Worm (Caenorhabditis elegans) whole organism, L3 larva: ENCODE data around the gene nep-21.

Experiments
- R02D3.7 ChIP-seq: fragments of 150-350 bp; optimal IDR thresholded peaks from 2 replicates; lab custom pipeline; 2014; ENCODE audit warnings: missing biosample characterization, missing genetic modification characterization
- ZK546.5 ChIP-seq: sonication (generic microtip); optimal IDR thresholded peaks from 2 replicates; lab custom pipeline; 2017; ENCODE audit warnings: missing biosample characterization, missing genetic modification characterization
- ama-1 ChIP-seq: fragments of 150-350 bp; optimal IDR thresholded peaks from 2 replicates; lab custom pipeline; 2018
- ceh-16 ChIP-seq: sonication (generic microtip); optimal IDR thresholded peaks from 2 replicates; lab custom pipeline; 2017; ENCODE audit warnings: missing biosample characterization, missing genetic modification characterization
- ceh-82 ChIP-seq: fragments of 150-350 bp; optimal IDR thresholded peaks from 2 replicates; lab custom pipeline; 2014; ENCODE audit warnings: missing biosample characterization, missing genetic modification characterization
- daf-12 ChIP-seq: fragments of 150-350 bp; optimal IDR thresholded peaks from 2 replicates; lab custom pipeline; 2014; ENCODE audit warnings: missing biosample characterization, missing genetic modification reagents, missing genetic modification characterization
- egl-27 ChIP-seq: sonication (generic microtip); optimal IDR thresholded peaks from 4 replicates; lab custom pipeline; 2017; ENCODE audit warnings: missing biosample characterization, missing genetic modification reagents, missing genetic modification characterization
- egl-5 ChIP-seq: fragments of 150-350 bp; optimal IDR thresholded peaks from 2 replicates; lab custom pipeline; 2017; ENCODE audit warnings: missing biosample characterization, missing genetic modification reagents, missing genetic modification characterization, inconsistent platforms
- elt-1 ChIP-seq: fragments of 150-350 bp; optimal IDR thresholded peaks from 2 replicates; lab custom pipeline; 2014; ENCODE audit warnings: missing biosample characterization, missing genetic modification characterization
- elt-2 ChIP-seq: sonication (generic microtip); optimal IDR thresholded peaks from 2 replicates; lab custom pipeline; 2016; ENCODE audit warnings: missing genetic modification reagents, mild to moderate bottlenecking, missing genetic modification characterization, missing compliant biosample characterization
- elt-3 ChIP-seq, 3 experiments: fragments of 150-350 bp in 1 of 3; sonication (generic microtip) in 2 of 3; optimal IDR thresholded peaks; 2 replicates in 2 of 3; 4 replicates in 1 of 3; lab custom pipeline; 2014 to 2017; ENCODE audit warnings: missing biosample characterization in 3 of 3, missing genetic modification characterization in 3 of 3
- eor-1 ChIP-seq, 2 experiments: fragments of 150-350 bp; optimal IDR thresholded peaks; 2 replicates each; lab custom pipeline; 2014 to 2018; ENCODE audit warnings: missing biosample characterization in 2 of 2, missing genetic modification characterization in 2 of 2
- fkh-2 ChIP-seq: fragments of 150-350 bp; optimal IDR thresholded peaks from 2 replicates; lab custom pipeline; 2014; ENCODE audit warnings: missing biosample characterization, missing genetic modification reagents, missing genetic modification characterization
- fos-1 ChIP-seq: fragments of 150-350 bp; optimal IDR thresholded peaks from 2 replicates; lab custom pipeline; 2014; ENCODE audit warnings: missing biosample characterization, missing genetic modification characterization
- lin-15B ChIP-seq: fragments of 150-350 bp; optimal IDR thresholded peaks from 2 replicates; lab custom pipeline; 2014; ENCODE audit warnings: missing biosample characterization, missing genetic modification characterization
- lsy-12 ChIP-seq: sonication (generic microtip); optimal IDR thresholded peaks from 2 replicates; lab custom pipeline; 2016; ENCODE audit warnings: mild to moderate bottlenecking, missing genetic modification characterization, missing compliant biosample characterization
- mdl-1 ChIP-seq: fragments of 150-350 bp; optimal IDR thresholded peaks from 2 replicates; lab custom pipeline; 2014; ENCODE audit warnings: missing biosample characterization, missing genetic modification characterization
- nfya-1 ChIP-seq: sonication (generic microtip); optimal IDR thresholded peaks from 2 replicates; lab custom pipeline; 2017; ENCODE audit warnings: missing genetic modification characterization, mild to moderate bottlenecking, missing compliant biosample characterization, antibody characterized with exemption, moderate library complexity; ENCODE audit not compliant: insufficient read depth
- nhr-11 ChIP-seq: fragments of 150-350 bp; optimal IDR thresholded peaks from 2 replicates; lab custom pipeline; 2014; ENCODE audit warnings: missing biosample characterization, missing genetic modification characterization
- nhr-12 ChIP-seq: fragments of 150-350 bp; optimal IDR thresholded peaks from 2 replicates; lab custom pipeline; 2014; ENCODE audit warnings: missing biosample characterization, missing genetic modification characterization
- nhr-23 ChIP-seq: fragments of 150-350 bp; optimal IDR thresholded peaks from 2 replicates; lab custom pipeline; 2014; ENCODE audit warnings: missing biosample characterization, missing genetic modification reagents, missing genetic modification characterization
- nhr-25 ChIP-seq: sonication (generic microtip); optimal IDR thresholded peaks from 2 replicates; lab custom pipeline; 2017; ENCODE audit warnings: missing biosample characterization, missing genetic modification characterization
- nhr-28 ChIP-seq: fragments of 150-350 bp; optimal IDR thresholded peaks from 2 replicates; lab custom pipeline; 2014; ENCODE audit warnings: missing biosample characterization, missing genetic modification characterization
- nhr-76 ChIP-seq: fragments of 150-350 bp; sonication (generic microtip); optimal IDR thresholded peaks from 5 replicates; lab custom pipeline; 2014; ENCODE audit warnings: missing biosample characterization, missing genetic modification characterization
- nhr-77 ChIP-seq: fragments of 150-350 bp; optimal IDR thresholded peaks from 2 replicates; lab custom pipeline; 2014; ENCODE audit warnings: missing biosample characterization, missing genetic modification characterization
- pha-4 ChIP-seq: fragments of 150-350 bp; optimal IDR thresholded peaks from 2 replicates; lab custom pipeline; 2014; ENCODE audit warnings: missing biosample characterization, missing genetic modification reagents, missing genetic modification characterization
- pqm-1 ChIP-seq: fragments of 150-350 bp; optimal IDR thresholded peaks from 2 replicates; lab custom pipeline; 2017; ENCODE audit warnings: missing biosample characterization, missing genetic modification characterization, inconsistent platforms
- sea-2 ChIP-seq: fragments of 150-350 bp; sonication (generic microtip); optimal IDR thresholded peaks from 4 replicates; lab custom pipeline; 2014; ENCODE audit warnings: missing biosample characterization, missing genetic modification reagents, missing genetic modification characterization
- skn-1 ChIP-seq: fragments of 150-350 bp; optimal IDR thresholded peaks from 2 replicates; lab custom pipeline; 2014; ENCODE audit warnings: missing biosample characterization, missing genetic modification characterization
- snpc-4 ChIP-seq: fragments of 150-350 bp; optimal IDR thresholded peaks from 2 replicates; lab custom pipeline; 2014; ENCODE audit warnings: missing biosample characterization, missing genetic modification characterization
- unc-62 ChIP-seq: fragments of 150-350 bp; sonication (generic microtip); optimal IDR thresholded peaks from 4 replicates; lab custom pipeline; 2014; ENCODE audit warnings: missing biosample characterization, missing genetic modification reagents, missing genetic modification characterization
- zag-1 ChIP-seq: fragments of 150-350 bp; optimal IDR thresholded peaks from 2 replicates; lab custom pipeline; 2014; ENCODE audit warnings: missing biosample characterization, missing genetic modification characterization
- ztf-11 ChIP-seq: fragments of 150-350 bp; optimal IDR thresholded peaks from 2 replicates; lab custom pipeline; 2014; ENCODE audit warnings: missing biosample characterization, missing genetic modification characterization
- ztf-4 ChIP-seq: fragments of 150-350 bp; optimal IDR thresholded peaks from 2 replicates; lab custom pipeline; 2014; ENCODE audit warnings: missing biosample characterization, missing genetic modification characterization

nep-21 gene

DNA sequence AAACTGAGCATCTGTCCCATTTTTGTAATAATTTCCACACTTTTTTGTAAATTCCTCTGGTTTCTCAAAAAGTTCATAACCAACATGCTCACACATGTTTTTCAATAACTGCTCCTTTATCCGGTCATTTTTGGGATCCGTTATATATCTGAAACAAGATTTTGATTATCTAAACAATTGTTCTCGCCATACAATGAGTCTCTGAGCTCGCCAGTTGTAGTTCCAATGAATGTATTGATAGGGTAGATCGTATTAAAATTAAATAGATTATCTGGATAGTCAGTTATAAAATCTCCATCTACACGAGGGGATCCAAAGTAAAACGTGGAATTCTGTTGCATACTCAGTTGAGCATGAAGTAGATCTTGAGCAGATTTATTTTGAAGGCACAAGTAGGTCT is 49.7 kb downstream of the nep-21 start:
- TF ChIP-seq ztf-4 (tag; lab: Kevin White, UChicago), result no peak

- no peak for TF ChIP-seq sea-2
- no peak for TF ChIP-seq ZK546.5
- no peak for TF ChIP-seq nhr-23
- TF ChIP-seq nhr-76 (tag; lab: Kevin White, UChicago), result peak; percentile 10
- no peak for TF ChIP-seq nhr-25 (tag; lab: Kevin White, UChicago)
- TF ChIP-seq fkh-2 (tag; lab: Kevin White, UChicago), result no peak
- peak; percentile 77 for TF ChIP-seq elt-2 (tag; lab: Kevin White, UChicago)
- TF ChIP-seq, all 47 proteins: peak for 2
Measured at ce11 chrV:14175216-14175615, 51.1 kb downstream of the nep-21 start, which contains the start of gene cest-2.2. Gene cest-2.2, minus strand, starts transcription at chrV:14175355.

ce11 chrV:14171284-14171683 is 55.0 kb downstream of the nep-21 start, which contains the start of gene cest-2.1:
Gene cest-2.1, minus strand, starts transcription at chrV:14171481.
- TF ChIP-seq elt-2 (tag; lab: Kevin White, UChicago), result peak; percentile 50
- peak; percentile 60 for TF ChIP-seq pqm-1 (tag; lab: Kevin White, UChicago)
- TF ChIP-seq ceh-16, result no peak

ce11 chrV:14167629-14168028 is 58.6 kb downstream of the nep-21 start, which contains the start of gene ocam-1:
Gene ocam-1, minus strand, starts transcription at chrV:14167729.
- TF ChIP-seq nhr-12 (tag; lab: Kevin White, UChicago) (no peak), unc-62 (GFP tag; lab: Kevin White, UChicago) (no peak), sea-2 (no peak), elt-1 (tag; lab: Kevin White, UChicago) (no peak), ztf-4 (tag; lab: Kevin White, UChicago) (no peak), elt-2 (tag; lab: Kevin White, UChicago) (no peak), ama-1 (lab: Kevin White, UChicago) (no peak), ztf-11 (tag; lab: Kevin White, UChicago) (no peak), elt-3 (tag; optimal IDR thresholded peaks at IDR 0.05; lab: Kevin White, UChicago) (no peak), nhr-11 (tag; lab: Kevin White, UChicago) (no peak), fkh-2 (tag; lab: Kevin White, UChicago) (no peak), egl-5 (tag; lab: Kevin White, UChicago) (no peak), egl-27 (no peak), R02D3.7 (no peak), zag-1 (tag; lab: Kevin White, UChicago) (no peak), lsy-12 (tag; lab: Kevin White, UChicago) (no peak), eor-1 (tag; optimal IDR thresholded peaks at IDR 0.05; lab: Kevin White, UChicago) (no peak), fos-1 (tag; lab: Kevin White, UChicago) (no peak)

ce11 chrV:14166630-14167029 is 59.6 kb downstream of the nep-21 start, which contains the start of gene cest-1.1:
Gene cest-1.1, minus strand, starts transcription at chrV:14166730.
- TF ChIP-seq skn-1 (no peak), snpc-4 (tag; lab: Kevin White, UChicago) (no peak), nhr-77 (tag; lab: Kevin White, UChicago) (no peak), nhr-28 (tag; lab: Kevin White, UChicago) (no peak), pha-4 (tag; lab: Kevin White, UChicago) (no peak), R02D3.7 (no peak), ama-1 (lab: Kevin White, UChicago) (no peak), zag-1 (tag; lab: Kevin White, UChicago) (no peak), ZK546.5 (no peak)

- no peak for TF ChIP-seq ceh-82
- no peak for TF ChIP-seq fkh-2 (tag; lab: Kevin White, UChicago)
- TF ChIP-seq daf-12 (tag; lab: Kevin White, UChicago), result no peak
- no peak for TF ChIP-seq nfya-1
- TF ChIP-seq mdl-1, result no peak
- TF ChIP-seq lin-15B, result no peak
- TF ChIP-seq pha-4 (tag; lab: Kevin White, UChicago), result no peak
- no peak for TF ChIP-seq nhr-25 (tag; lab: Kevin White, UChicago)
- no peak for TF ChIP-seq nhr-23
Measured at ce11 chrV:14165745-14166144, 60.5 kb downstream of the nep-21 start.
